Fruit fly (Drosophila melanogaster): ENCODE results near the gene CG15210.

The CG15210 gene

DNA sequence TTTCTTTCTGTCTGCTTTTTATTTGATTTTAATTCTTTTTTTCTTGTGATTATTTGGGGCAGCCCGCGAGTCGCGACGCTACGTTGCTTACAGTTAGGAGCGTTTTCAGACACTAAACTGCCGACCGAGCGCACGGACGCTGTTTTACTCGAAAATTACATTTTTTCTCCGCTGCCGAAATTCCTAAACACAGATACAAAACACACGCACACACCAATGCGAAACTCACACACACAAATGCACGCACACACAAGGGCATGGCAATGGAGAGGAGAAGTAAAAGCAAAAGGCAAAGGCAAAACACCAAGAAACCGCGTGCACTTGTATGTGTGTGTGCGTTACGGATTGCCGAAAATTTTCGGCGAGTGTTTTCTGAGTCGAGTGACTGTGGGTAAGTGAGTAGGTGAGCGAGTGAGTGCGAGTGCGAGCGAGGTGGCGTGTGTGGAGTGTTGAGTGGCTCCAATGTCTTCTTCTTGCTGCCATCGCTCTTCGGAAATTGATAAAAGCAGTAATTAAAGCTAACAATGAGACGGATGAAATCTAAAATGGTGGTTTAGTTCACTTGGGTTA is 23.4 kb upstream of the CG15210 start (continued):
- TF ChIP-seq Jarid2 (GFP tag; optimal IDR thresholded peaks at IDR 0.05): peak; percentile 88
- no peak for TF ChIP-seq pfk (GFP tag; optimal IDR thresholded peaks at IDR 0.05)
- TF ChIP-seq ci (GFP tag; IDR thresholded peaks at IDR 0.05): 0 out of 3 replicates have a peak, but pooled peaks have one; percentile 36
- TF ChIP-seq gsb (GFP tag; IDR thresholded peaks at IDR 0.05): no peak
- TF ChIP-seq trem (tag; optimal IDR thresholded peaks at IDR 0.05): no peak
- TF ChIP-seq CG6175 (GFP tag; IDR thresholded peaks at IDR 0.05): 0 out of 3 replicates have a peak, but pooled peaks have one; percentile 46
- TF ChIP-seq tio (GFP tag; optimal IDR thresholded peaks at IDR 0.05): no peak
- TF ChIP-seq hkb (optimal IDR thresholded peaks at IDR 0.05): no peak
- TF ChIP-seq hkb (GFP tag; IDR thresholded peaks at IDR 0.05): 0 out of 2 replicates have a peak, but pooled peaks have one; percentile 22
- no peak for TF ChIP-seq Dek (tag; optimal IDR thresholded peaks at IDR 0.05)
- TF ChIP-seq HLH3B (GFP tag; IDR thresholded peaks at IDR 0.05): no peak
- peak; percentile 50 for TF ChIP-seq CG7987 (GFP tag; optimal IDR thresholded peaks at IDR 0.05)
- TF ChIP-seq eve (GFP tag; optimal IDR thresholded peaks at IDR 0.05): no peak
- TF ChIP-seq CG43689 (GFP tag; IDR thresholded peaks at IDR 0.05): no peak
- no peak for TF ChIP-seq CG11398 (GFP tag; optimal IDR thresholded peaks at IDR 0.05)
- no peak for TF ChIP-seq Atf6 (GFP tag; IDR thresholded peaks at IDR 0.05)
- peak in 1 of 3 experiments; percentile 46 for TF ChIP-seq lola (GFP tag; optimal IDR thresholded peaks at IDR 0.05)
- TF ChIP-seq CG9609 (GFP tag; optimal IDR thresholded peaks at IDR 0.05): no peak
- TF ChIP-seq CG8290 (GFP tag; optimal IDR thresholded peaks at IDR 0.05): no peak
- TF ChIP-seq CG8290 (tag; optimal IDR thresholded peaks at IDR 0.05): peak in 1 of 2 experiments; percentile 35
- no peak for TF ChIP-seq CG11093 (GFP tag; IDR thresholded peaks at IDR 0.05)
- peak; percentile 67 for TF ChIP-seq mirr (GFP tag; optimal IDR thresholded peaks at IDR 0.05)
- no peak for TF ChIP-seq NK7.1 (GFP tag; optimal IDR thresholded peaks at IDR 0.05)
- no peak for TF ChIP-seq cato (GFP tag; optimal IDR thresholded peaks at IDR 0.05; ENCODE audit: borderline replicate concordance)
- no peak for TF ChIP-seq CG12219 (GFP tag; optimal IDR thresholded peaks at IDR 0.05)
- TF ChIP-seq NFAT (GFP tag; IDR thresholded peaks at IDR 0.05): no peak
- TF ChIP-seq CG30431 (GFP tag; optimal IDR thresholded peaks at IDR 0.05): no peak
- TF ChIP-seq HmgD (GFP tag; optimal IDR thresholded peaks at IDR 0.05): peak; percentile 33
- peak; percentile 92 for TF ChIP-seq ftz-f1 (GFP tag; optimal IDR thresholded peaks at IDR 0.05)
- peak; percentile 27 for TF ChIP-seq sqz (GFP tag; optimal IDR thresholded peaks at IDR 0.05)
- no peak for TF ChIP-seq CG34422 (GFP tag; IDR thresholded peaks at IDR 0.05)
- no peak for TF ChIP-seq CG11085 (GFP tag; IDR thresholded peaks at IDR 0.05)
- no peak for TF ChIP-seq cwo (GFP tag; optimal IDR thresholded peaks at IDR 0.05)
- TF ChIP-seq Nf-YC (tag; optimal IDR thresholded peaks at IDR 0.05): peak; percentile 34
- TF ChIP-seq H2.0 (GFP tag; IDR thresholded peaks at IDR 0.05): no peak
- TF ChIP-seq CG5953 (GFP tag; IDR thresholded peaks at IDR 0.05): no peak
- TF ChIP-seq CG14965 (GFP tag; optimal IDR thresholded peaks at IDR 0.05; ENCODE audit: borderline replicate concordance): no peak
- peak; percentile 45 to 73 for TF ChIP-seq Trl (optimal IDR thresholded peaks at IDR 0.05)
- TF ChIP-seq Trl (GFP tag; optimal IDR thresholded peaks at IDR 0.05): peak; percentile 24
- peak in 1 of 3 experiments; percentile 49 for TF ChIP-seq Stat92E (GFP tag; optimal IDR thresholded peaks at IDR 0.05)
- TF ChIP-seq Hmr (GFP tag; optimal IDR thresholded peaks at IDR 0.05): peak; percentile 10
- no peak for TF ChIP-seq gcm2 (GFP tag; optimal IDR thresholded peaks at IDR 0.05)
- TF ChIP-seq Fer2 (tag; optimal IDR thresholded peaks at IDR 0.05): no peak
- TF ChIP-seq CG18619 (GFP tag; optimal IDR thresholded peaks at IDR 0.05): no peak
- no peak for TF ChIP-seq Lhr (GFP tag; optimal IDR thresholded peaks at IDR 0.05)
- TF ChIP-seq CG11723 (GFP tag; optimal IDR thresholded peaks at IDR 0.05): no peak
- TF ChIP-seq Spps (tag; optimal IDR thresholded peaks at IDR 0.05): no peak
- TF ChIP-seq p53 (GFP tag; optimal IDR thresholded peaks at IDR 0.05): no peak
- no peak for TF ChIP-seq phol (tag; optimal IDR thresholded peaks at IDR 0.05)
- TF ChIP-seq slbo (GFP tag; IDR thresholded peaks at IDR 0.05): no peak
- 0 out of 2 replicates have a peak, but pooled peaks have one; percentile 13 for TF ChIP-seq CG8765 (GFP tag; IDR thresholded peaks at IDR 0.05)

Data from whole organism, embryonic.